Worm (Caenorhabditis elegans) whole organism, young adult: ENCODE measurements around the gene srh-128.
"Not testable (repeated sequence)": the region's sequence is repeated elsewhere in the genome, so short reads cannot be mapped to it uniquely, and the experiment has no call there.

Experiments used
- F57A8.1 ChIP-seq: fragments of 200-800 bp; sonication (Bioruptor generic); optimal IDR thresholded peaks from 2 replicates; lab custom pipeline; 2018; ENCODE audit warnings: mild to moderate bottlenecking, missing genetic modification characterization, moderate library complexity, missing compliant biosample characterization
- Y95B8A.8 ChIP-seq: fragments of 200-800 bp; sonication (Bioruptor generic); IDR thresholded peaks from 2 replicates; pipeline ENCODE4 v1.3.6; 2022; ENCODE audit warnings: missing genetic modification reagents, missing genetic modification characterization, missing compliant biosample characterization
- athp-1 ChIP-seq: sonication (generic microtip); optimal IDR thresholded peaks from 2 replicates; lab custom pipeline; 2017; ENCODE audit warnings: mild to moderate bottlenecking, missing genetic modification characterization, missing compliant biosample characterization
- him-1 ChIP-seq: sonication (generic microtip); optimal IDR thresholded peaks from 2 replicates; lab custom pipeline; 2016; ENCODE audit warnings: missing genotype, missing genetic modification reagents, missing genetic modification characterization, missing compliant biosample characterization
- lag-1 ChIP-seq: fragments of 200-800 bp; sonication (Bioruptor generic); IDR thresholded peaks from 2 replicates; pipeline ENCODE4 v1.3.6; 2022; ENCODE audit warnings: missing genetic modification reagents, missing genetic modification characterization, missing compliant biosample characterization
- nhr-120 ChIP-seq: fragments of 200-800 bp; sonication (Bioruptor generic); IDR thresholded peaks from 2 replicates; pipeline ENCODE4 v1.3.6; 2022; ENCODE audit warnings: missing genetic modification characterization, missing compliant biosample characterization
- rpc-1 ChIP-seq, 2 experiments: fragments of 150-350 bp in 1 of 2; sonication (generic microtip) in 1 of 2; optimal IDR thresholded peaks; 2 replicates each; lab custom pipeline; 2014 to 2018; ENCODE audit warnings: missing biosample characterization in 1 of 2, missing genetic modification characterization in 1 of 2, missing genetic modification reagents in 1 of 2, missing genotype in 1 of 2
- zfh-2 ChIP-seq: fragments of 200-800 bp; sonication (Bioruptor generic); conservative IDR thresholded peaks from 2 replicates; pipeline ENCODE4 v1.3.6; 2022; ENCODE audit warnings: missing genetic modification reagents, missing genetic modification characterization, missing compliant biosample characterization
- ztf-26 ChIP-seq: sonication (generic microtip); optimal IDR thresholded peaks from 2 replicates; lab custom pipeline; 2017; ENCODE audit warnings: missing genetic modification characterization, missing compliant biosample characterization

Gene srh-128

ce11 chrII:2665081-2665480 is 40.0 kb downstream of the srh-128 start, which contains the start of gene F22E5.2:
F22E5.2 (plus strand) TSS chrII:2665381.
- not testable (repeated sequence) for TF ChIP-seq rpc-1 (optimal IDR thresholded peaks at IDR 0.05; lab: Kevin White, UChicago); rpc-1 (tag; optimal IDR thresholded peaks at IDR 0.05; lab: Kevin White, UChicago); ztf-26; lag-1 (GFP tag; lab: Robert Waterston, UW)

- TF ChIP-seq nhr-120, result no peak
- TF ChIP-seq athp-1 (tag; lab: Kevin White, UChicago), result no peak
- no peak for TF ChIP-seq Y95B8A.8
Observed at ce11 chrII:2659364-2659763, 45.7 kb downstream of the srh-128 start, which contains the start of gene gcy-21. gcy-21 (plus strand) TSS chrII:2659664.

- TF ChIP-seq F57A8.1 (GFP tag; lab: Kevin White, UChicago) (no peak), him-1 (tag; lab: Kevin White, UChicago) (no peak), zfh-2 (GFP tag; lab: Robert Waterston, UW) (0 out of 2 replicates have a peak, but pooled peaks have one; percentile 37)
- TF ChIP-seq, all 124 proteins: peak for 1
Observed at ce11 chrII:2656606-2657005, 48.5 kb downstream of the srh-128 start, which contains the start of gene sri-47. sri-47 (plus strand) TSS chrII:2656906.
